Fruit fly (Drosophila melanogaster): Measurements from ENCODE around the gene Cpr76Ba.
"Not testable (repeated sequence)": the region's sequence is repeated elsewhere in the genome, so short reads cannot be mapped to it uniquely, and the experiment has no call there.

The Cpr76Ba gene

dm6 chr3L:19495991-19496588, 22.0 kb downstream of the Cpr76Ba start (continued):
- TF ChIP-seq grau (tag; optimal IDR thresholded peaks at IDR 0.05), result no peak

dm6 chr3L:19494954-19495353, 23.2 kb downstream of the Cpr76Ba start:
- TF ChIP-seq luna (GFP tag; optimal IDR thresholded peaks at IDR 0.05), result no peak
- TF ChIP-seq CG14860 (GFP tag; IDR thresholded peaks at IDR 0.05; ENCODE audit: partially characterized antibody), result no peak
- peak in 1 of 2 experiments; percentile 10 for TF ChIP-seq Eip74EF (GFP tag; optimal IDR thresholded peaks at IDR 0.05)
- TF ChIP-seq CG3847 (GFP tag; IDR thresholded peaks at IDR 0.05), result no peak
- TF ChIP-seq dm (GFP tag; optimal IDR thresholded peaks at IDR 0.05), result no peak
- no peak for TF ChIP-seq Chrac-16 (GFP tag; optimal IDR thresholded peaks at IDR 0.05)
- no peak for TF ChIP-seq sim (GFP tag; IDR thresholded peaks at IDR 0.05)
- no peak for TF ChIP-seq CG4707 (GFP tag; optimal IDR thresholded peaks at IDR 0.05)
- peak; percentile 69 for TF ChIP-seq cwo (GFP tag; optimal IDR thresholded peaks at IDR 0.05)
- peak in 1 of 2 experiments; percentile 8 for TF ChIP-seq Pdp1 (GFP tag; optimal IDR thresholded peaks at IDR 0.05)
- peak; percentile 81 for TF ChIP-seq CG13894 (tag; optimal IDR thresholded peaks at IDR 0.05)
- no peak for TF ChIP-seq gce (GFP tag; IDR thresholded peaks at IDR 0.05)
- peak; percentile 58 for TF ChIP-seq sug (tag; optimal IDR thresholded peaks at IDR 0.05)
- peak; percentile 11 for TF ChIP-seq CG10543 (GFP tag; optimal IDR thresholded peaks at IDR 0.05)
- TF ChIP-seq CG15514 (GFP tag; optimal IDR thresholded peaks at IDR 0.05), result peak; percentile 49
- peak; percentile 62 for TF ChIP-seq CG34376 (GFP tag; optimal IDR thresholded peaks at IDR 0.05)
- no peak for TF ChIP-seq CG4282 (GFP tag; optimal IDR thresholded peaks at IDR 0.05)
- TF ChIP-seq chinmo (GFP tag; IDR thresholded peaks at IDR 0.05; ENCODE audit: partially characterized antibody), result no peak

dm6 chr3L:19487260-19487659, 30.9 kb downstream of the Cpr76Ba start, which contains the start of gene CG32212:
CG32212 (plus strand) TSS chr3L:19487560.
- TF ChIP-seq CG15011 (GFP tag; optimal IDR thresholded peaks at IDR 0.05); Sin3A (optimal IDR thresholded peaks at IDR 0.05); slbo (GFP tag; IDR thresholded peaks at IDR 0.05): not testable (repeated sequence)

dm6 chr3L:19486398-19486797, 31.7 kb downstream of the Cpr76Ba start, which contains the start of gene brv1:
brv1 (minus strand) TSS chr3L:19486498.
- no peak for TF ChIP-seq sens (GFP tag)
- no peak for TF ChIP-seq CG3163 (GFP tag; optimal IDR thresholded peaks at IDR 0.05)
- no peak for TF ChIP-seq Awh (GFP tag; IDR thresholded peaks at IDR 0.05)
- no peak for TF ChIP-seq caup (GFP tag; optimal IDR thresholded peaks at IDR 0.05; ENCODE audit: severe bottlenecking)
- TF ChIP-seq CG5245 (GFP tag; optimal IDR thresholded peaks at IDR 0.05), result no peak
- TF ChIP-seq ranshi (GFP tag; IDR thresholded peaks at IDR 0.05), result no peak
- TF ChIP-seq CG14965 (GFP tag; optimal IDR thresholded peaks at IDR 0.05; ENCODE audit: borderline replicate concordance), result no peak
- TF ChIP-seq zen2 (GFP tag; IDR thresholded peaks at IDR 0.05; ENCODE audit: partially characterized antibody), result no peak
- no peak for TF ChIP-seq Ssrp (tag; optimal IDR thresholded peaks at IDR 0.05)
- no peak for TF ChIP-seq pum (GFP tag; optimal IDR thresholded peaks at IDR 0.05)
- TF ChIP-seq Rx (GFP tag; IDR thresholded peaks at IDR 0.05), result no peak
- TF ChIP-seq CG7372 (GFP tag; IDR thresholded peaks at IDR 0.05), result no peak
- no peak for TF ChIP-seq tap (tag; optimal IDR thresholded peaks at IDR 0.05)
- no peak for TF ChIP-seq row (GFP tag; IDR thresholded peaks at IDR 0.05)
- no peak for TF ChIP-seq Lpt (GFP tag; optimal IDR thresholded peaks at IDR 0.05)
- TF ChIP-seq ase (GFP tag; IDR thresholded peaks at IDR 0.05), result no peak
- TF ChIP-seq CG10543 (GFP tag; optimal IDR thresholded peaks at IDR 0.05), result no peak
- no peak for TF ChIP-seq Dip2 (GFP tag; IDR thresholded peaks at IDR 0.05)
- TF ChIP-seq CG12155 (GFP tag; optimal IDR thresholded peaks at IDR 0.05), result no peak
- no peak for TF ChIP-seq CG1832 (GFP tag; optimal IDR thresholded peaks at IDR 0.05)

Measured in whole organism, embryonic.